Worm (Caenorhabditis elegans) whole organism, young adult: ENCODE data around the gene fbxc-7.

ENCODE experiments used
- B0035.1 ChIP-seq: sonication (generic microtip); optimal IDR thresholded peaks from 2 replicates; lab custom pipeline; 2016; ENCODE audit warnings: missing genetic modification characterization, mild to moderate bottlenecking, missing compliant biosample characterization, missing genotype, missing genetic modification reagents
- F55B11.4 ChIP-seq: sonication (generic microtip); optimal IDR thresholded peaks from 2 replicates; lab custom pipeline; 2016; ENCODE audit warnings: missing compliant biosample characterization, missing genetic modification characterization, borderline replicate concordance; ENCODE audit not compliant: insufficient read depth
- K12H6.12 ChIP-seq: fragments of 200-800 bp; sonication (Bioruptor generic); optimal IDR thresholded peaks from 2 replicates; lab custom pipeline; 2018; ENCODE audit warnings: mild to moderate bottlenecking, missing genetic modification characterization, missing compliant biosample characterization
- T07F8.4 ChIP-seq: sonication (generic microtip); optimal IDR thresholded peaks from 2 replicates; lab custom pipeline; 2016; ENCODE audit warnings: mild to moderate bottlenecking, missing genetic modification characterization, moderate library complexity, missing compliant biosample characterization
- ama-1 ChIP-seq, 3 experiments: fragments of 150-350 bp in 1 of 3; sonication (generic microtip) in 2 of 3; optimal IDR thresholded peaks; 2 replicates each; lab custom pipeline; 2014 to 2018; ENCODE audit warnings: missing biosample characterization in 2 of 3, missing genetic modification characterization in 2 of 3, missing genetic modification reagents in 2 of 3
- him-1 ChIP-seq: sonication (generic microtip); optimal IDR thresholded peaks from 2 replicates; lab custom pipeline; 2016; ENCODE audit warnings: missing genotype, missing genetic modification reagents, missing genetic modification characterization, missing compliant biosample characterization
- let-526 ChIP-seq: fragments of 200-800 bp; sonication (Bioruptor generic); IDR thresholded peaks from 2 replicates; pipeline ENCODE4 v1.3.6; 2022; ENCODE audit warnings: missing genetic modification reagents, missing genetic modification characterization, missing compliant biosample characterization
- lin-35 ChIP-seq, 3 experiments: fragments of 150-350 bp in 2 of 3; sonication (generic microtip) in 1 of 3; optimal IDR thresholded peaks; 2 replicates each; lab custom pipeline; 2014 to 2018; ENCODE audit warnings: missing biosample characterization in 3 of 3, missing genetic modification characterization in 3 of 3, missing genetic modification reagents in 3 of 3
- sea-2 ChIP-seq: fragments of 200-800 bp; sonication (Bioruptor generic); IDR thresholded peaks from 2 replicates; pipeline ENCODE4 v1.3.6; 2022; ENCODE audit warnings: missing genetic modification characterization, missing compliant biosample characterization
- snpc-1.3 ChIP-seq: sonication (generic microtip); optimal IDR thresholded peaks from 2 replicates; lab custom pipeline; 2017; ENCODE audit warnings: missing genetic modification characterization, mild to moderate bottlenecking, missing compliant biosample characterization, antibody characterized with exemption, moderate library complexity, missing genotype, missing genetic modification reagents; ENCODE audit not compliant: insufficient read depth
- unc-62 ChIP-seq: fragments of 150-350 bp; optimal IDR thresholded peaks from 2 replicates; lab custom pipeline; 2014; ENCODE audit warnings: missing biosample characterization, missing genetic modification reagents, missing genetic modification characterization

ce11 chrII:920326-920725 is 34.4 kb upstream of the fbxc-7 start:
- TF ChIP-seq sea-2 (GFP tag; lab: Robert Waterston, UW) (no peak), lin-35 (GFP tag; optimal IDR thresholded peaks at IDR 0.05; lab: Kevin White, UChicago) (no peak), K12H6.12 (tag; lab: Kevin White, UChicago) (no peak), ama-1 (optimal IDR thresholded peaks at IDR 0.05; lab: Kevin White, UChicago) (no peak), ama-1 (GFP tag; optimal IDR thresholded peaks at IDR 0.05; lab: Kevin White, UChicago) (no peak), B0035.1 (tag; lab: Kevin White, UChicago) (no peak), snpc-1.3 (tag; lab: Kevin White, UChicago) (no peak), T07F8.4 (no peak), let-526 (GFP tag; lab: Robert Waterston, UW) (no peak), F55B11.4 (tag; lab: Kevin White, UChicago) (no peak), unc-62 (GFP tag; lab: Kevin White, UChicago) (no peak), him-1 (tag; lab: Kevin White, UChicago) (no peak)
